Worm (Caenorhabditis elegans) whole organism, L3 larva: ENCODE measurements around the gene dhs-27.

Source experiments
- ceh-82 ChIP-seq: fragments of 150-350 bp; optimal IDR thresholded peaks from 2 replicates; lab custom pipeline; 2014; ENCODE audit warnings: missing biosample characterization, missing genetic modification characterization
- fkh-10 ChIP-seq: sonication (generic microtip); optimal IDR thresholded peaks from 2 replicates; lab custom pipeline; 2017; ENCODE audit warnings: missing biosample characterization, missing genetic modification reagents, missing genetic modification characterization
- mdl-1 ChIP-seq: fragments of 150-350 bp; optimal IDR thresholded peaks from 2 replicates; lab custom pipeline; 2014; ENCODE audit warnings: missing biosample characterization, missing genetic modification characterization
- nhr-11 ChIP-seq: fragments of 150-350 bp; optimal IDR thresholded peaks from 2 replicates; lab custom pipeline; 2014; ENCODE audit warnings: missing biosample characterization, missing genetic modification characterization
- nhr-12 ChIP-seq: fragments of 150-350 bp; optimal IDR thresholded peaks from 2 replicates; lab custom pipeline; 2014; ENCODE audit warnings: missing biosample characterization, missing genetic modification characterization
- nhr-237 ChIP-seq: fragments of 150-350 bp; optimal IDR thresholded peaks from 2 replicates; lab custom pipeline; 2014; ENCODE audit warnings: missing biosample characterization, missing genetic modification characterization
- nhr-28 ChIP-seq: fragments of 150-350 bp; optimal IDR thresholded peaks from 2 replicates; lab custom pipeline; 2014; ENCODE audit warnings: missing biosample characterization, missing genetic modification characterization
- zag-1 ChIP-seq: fragments of 150-350 bp; optimal IDR thresholded peaks from 2 replicates; lab custom pipeline; 2014; ENCODE audit warnings: missing biosample characterization, missing genetic modification characterization

ce11 chrX:3462086-3462485 lies 47.6 kb upstream of the dhs-27 start:
- no peak for TF ChIP-seq mdl-1
- no peak for TF ChIP-seq fkh-10 (GFP tag; lab: Kevin White, UChicago)
- TF ChIP-seq nhr-12 (tag; lab: Kevin White, UChicago) = no peak
- no peak for TF ChIP-seq nhr-28
- TF ChIP-seq zag-1 (tag; lab: Kevin White, UChicago) = no peak
- TF ChIP-seq nhr-11 (tag; lab: Kevin White, UChicago) = no peak
- TF ChIP-seq nhr-237 (tag; lab: Kevin White, UChicago) = no peak
- no peak for TF ChIP-seq ceh-82 (tag; lab: Kevin White, UChicago)
